Fruit fly (Drosophila melanogaster): ENCODE measurements around the gene Poc1.

DNA sequence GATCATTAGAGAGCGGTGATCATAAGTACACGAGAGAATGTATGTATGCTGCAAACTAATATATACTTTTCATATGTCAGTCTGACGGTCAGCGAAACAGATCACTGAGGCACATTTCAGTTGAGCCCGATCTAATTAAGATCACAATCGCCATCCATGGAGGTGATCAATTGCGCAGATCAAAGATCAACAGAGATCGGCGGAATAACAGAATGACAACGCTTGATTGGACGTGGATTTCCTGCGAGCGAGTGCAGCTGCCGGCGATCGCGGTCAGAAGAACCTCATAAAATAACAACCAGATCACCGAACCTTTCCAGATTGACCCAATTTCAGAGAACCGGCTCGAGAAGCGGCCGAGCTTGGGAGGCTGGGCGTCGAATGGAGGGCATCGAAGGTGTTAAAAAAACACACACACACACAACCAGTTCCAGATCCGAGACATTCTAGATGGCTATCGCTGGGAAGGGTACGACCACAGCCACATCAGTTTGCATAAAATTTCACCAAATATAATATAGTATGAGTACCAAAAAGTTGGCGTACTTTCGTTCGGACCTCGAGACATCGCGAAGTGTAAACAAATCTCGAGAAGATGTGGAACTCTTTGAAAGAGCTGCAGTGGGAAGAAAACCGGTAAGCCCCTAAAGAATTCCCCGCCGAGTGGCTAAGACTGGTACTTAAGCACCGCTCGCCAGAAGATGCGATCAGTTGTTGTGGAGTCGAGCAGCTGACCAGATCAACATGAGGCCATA lies 7.6 kb downstream of the Poc1 start, which contains the start of gene ImpL1:
- TF ChIP-seq gl (tag; optimal IDR thresholded peaks at IDR 0.05) (no peak), CG32121 (GFP tag; IDR thresholded peaks at IDR 0.05) (no peak), Ets98B (GFP tag; IDR thresholded peaks at IDR 0.05) (no peak), CG13204 (GFP tag; optimal IDR thresholded peaks at IDR 0.05) (no peak), rn (GFP tag; IDR thresholded peaks at IDR 0.05) (no peak)

Measured in whole organism, pupa.